Fruit fly (Drosophila melanogaster) whole organism, embryonic: ENCODE results near the gene CG14234.

ENCODE experiments used
- ATbp ChIP-seq: fragments of 200-800 bp; sonication (Bioruptor generic); optimal IDR thresholded peaks from 2 replicates; lab custom pipeline; 2017; ENCODE audit warnings: missing biosample characterization, mild to moderate bottlenecking, missing genetic modification characterization, missing genetic modification reagents
- CG10979 ChIP-seq: fragments of 200-800 bp; sonication (Bioruptor generic); optimal IDR thresholded peaks from 2 replicates; lab custom pipeline; 2018; ENCODE audit warnings: missing biosample characterization, mild to moderate bottlenecking, missing genetic modification characterization, moderate library complexity
- CG11093 ChIP-seq: fragments of 200-800 bp; sonication (Bioruptor generic); IDR thresholded peaks from 3 replicates; pipeline ENCODE4 v1.3.6; 2022; ENCODE audit warnings: missing biosample characterization, missing genetic modification characterization
- CG11696 ChIP-seq: fragments of 200-800 bp; sonication (Bioruptor generic); IDR thresholded peaks from 2 replicates; pipeline ENCODE4 v1.3.6; 2022; ENCODE audit warnings: missing biosample characterization, missing genetic modification characterization
- CG1233 ChIP-seq: fragments of 200-800 bp; sonication (Bioruptor generic); optimal IDR thresholded peaks from 4 replicates; lab custom pipeline; 2018; ENCODE audit warnings: missing biosample characterization, mild to moderate bottlenecking, missing genetic modification characterization
- CG13894 ChIP-seq: fragments of 200-800 bp; sonication (Bioruptor generic); optimal IDR thresholded peaks from 3 replicates; lab custom pipeline; 2018; ENCODE audit warnings: missing biosample characterization, mild to moderate bottlenecking, missing genetic modification characterization, moderate library complexity
- CG16779 ChIP-seq: fragments of 200-800 bp; sonication (Bioruptor generic); IDR thresholded peaks from 2 replicates; pipeline ENCODE4 v1.3.6; 2022; ENCODE audit warnings: missing biosample characterization, missing genetic modification characterization
- CG17361 ChIP-seq: fragments of 200-800 bp; sonication (Bioruptor generic); IDR thresholded peaks from 3 replicates; pipeline ENCODE4 v1.3.6; 2022; ENCODE audit warnings: missing biosample characterization, missing genetic modification characterization
- CG17802 ChIP-seq: fragments of 200-800 bp; sonication (Bioruptor generic); optimal IDR thresholded peaks from 2 replicates; lab custom pipeline; 2018; ENCODE audit warnings: missing biosample characterization, mild to moderate bottlenecking, missing genetic modification characterization, moderate library complexity
- CG17912 ChIP-seq: fragments of 200-800 bp; sonication (Bioruptor generic); optimal IDR thresholded peaks from 2 replicates; lab custom pipeline; 2018; ENCODE audit warnings: missing biosample characterization, mild to moderate bottlenecking, missing genetic modification characterization
- CG18011 ChIP-seq: fragments of 200-800 bp; sonication (Bioruptor generic); optimal IDR thresholded peaks from 2 replicates; lab custom pipeline; 2017; ENCODE audit warnings: missing biosample characterization, missing genetic modification characterization, mild to moderate bottlenecking, moderate library complexity, missing genotype
- CG18262 ChIP-seq: fragments of 200-800 bp; optimal IDR thresholded peaks from 3 replicates; lab custom pipeline; 2019; ENCODE audit warnings: missing biosample characterization, mild to moderate bottlenecking, missing genetic modification characterization, moderate library complexity
- CG2129 ChIP-seq: fragments of 200-800 bp; sonication (Bioruptor generic); IDR thresholded peaks from 2 replicates; pipeline ENCODE4 v1.3.6; 2022; ENCODE audit warnings: missing biosample characterization, missing genetic modification characterization; ENCODE audit not compliant: partially characterized antibody
- CG2202 ChIP-seq: fragments of 200-800 bp; sonication (Bioruptor generic); optimal IDR thresholded peaks from 2 replicates; lab custom pipeline; 2018; ENCODE audit warnings: missing biosample characterization, mild to moderate bottlenecking, missing genetic modification characterization
- CG32772 ChIP-seq: fragments of 200-800 bp; sonication (Bioruptor generic); IDR thresholded peaks from 2 replicates; pipeline ENCODE4 v1.3.6; 2022; ENCODE audit warnings: missing biosample characterization, missing genetic modification characterization
- CG34376 ChIP-seq: fragments of 200-800 bp; sonication (Bioruptor generic); optimal IDR thresholded peaks from 2 replicates; lab custom pipeline; 2018; ENCODE audit warnings: missing biosample characterization, mild to moderate bottlenecking, missing genetic modification characterization
- CG3726 ChIP-seq: fragments of 200-800 bp; sonication (Bioruptor generic); IDR thresholded peaks from 3 replicates; pipeline ENCODE4, ENCODE4 v1.3.6; 2022; ENCODE audit warnings: missing biosample characterization, missing genetic modification characterization
- CG4360 ChIP-seq: fragments of 200-800 bp; sonication (Bioruptor generic); IDR thresholded peaks from 2 replicates; pipeline ENCODE4 v1.3.6; 2022; ENCODE audit warnings: missing biosample characterization, missing genetic modification characterization
- CG5953 ChIP-seq: fragments of 200-800 bp; sonication (Bioruptor generic); IDR thresholded peaks from 2 replicates; pipeline ENCODE4 v1.3.6; 2022; ENCODE audit warnings: missing biosample characterization, missing genetic modification characterization
- CG6254 ChIP-seq: fragments of 200-800 bp; sonication (Bioruptor generic); optimal IDR thresholded peaks from 3 replicates; lab custom pipeline; 2017; ENCODE audit warnings: mild to moderate bottlenecking, missing biosample characterization, missing genetic modification reagents, missing genetic modification characterization
- CG6765 ChIP-seq: fragments of 200-800 bp; sonication (Bioruptor generic); optimal IDR thresholded peaks from 3 replicates; lab custom pipeline; 2017; ENCODE audit warnings: missing biosample characterization, mild to moderate bottlenecking, missing genetic modification characterization
- CG7839 ChIP-seq: fragments of 200-800 bp; sonication (Bioruptor generic); optimal IDR thresholded peaks from 3 replicates; lab custom pipeline; 2018; ENCODE audit warnings: missing biosample characterization, mild to moderate bottlenecking, missing genetic modification characterization, moderate library complexity
- CG8359 ChIP-seq: fragments of 200-800 bp; sonication (Bioruptor generic); optimal IDR thresholded peaks from 2 replicates; lab custom pipeline; 2017; ENCODE audit warnings: missing biosample characterization, mild to moderate bottlenecking, missing genetic modification characterization, borderline replicate concordance
- CG8944 ChIP-seq: fragments of 200-800 bp; sonication (Bioruptor generic); optimal IDR thresholded peaks from 3 replicates; lab custom pipeline; 2016; ENCODE audit warnings: missing biosample characterization, missing genetic modification characterization
- CG9876 ChIP-seq: fragments of 200-800 bp; sonication (Bioruptor generic); optimal IDR thresholded peaks from 2 replicates; lab custom pipeline; 2016; ENCODE audit warnings: missing biosample characterization, missing genetic modification characterization
- CkIIα-i1 ChIP-seq: fragments of 200-800 bp; sonication (Bioruptor generic); IDR thresholded peaks from 2 replicates; pipeline ENCODE4 v1.3.6; 2022; ENCODE audit warnings: missing biosample characterization, missing genetic modification characterization
- CrebB ChIP-seq: fragments of 200-800 bp; sonication (Bioruptor generic); optimal IDR thresholded peaks from 3 replicates; lab custom pipeline; 2018; ENCODE audit warnings: missing biosample characterization, mild to moderate bottlenecking, missing genetic modification characterization
- Gug ChIP-seq: fragments of 200-800 bp; sonication (Bioruptor generic); IDR thresholded peaks from 4 replicates; pipeline ENCODE4 v1.3.6; 2022; ENCODE audit warnings: missing biosample characterization, missing genetic modification characterization
- H15 ChIP-seq: fragments of 200-800 bp; sonication (Bioruptor generic); IDR thresholded peaks from 3 replicates; pipeline ENCODE4 v1.3.6; 2022; ENCODE audit warnings: missing biosample characterization, missing genetic modification characterization
- HLH4C ChIP-seq: fragments of 200-800 bp; sonication (Bioruptor generic); IDR thresholded peaks from 3 replicates; pipeline ENCODE4 v1.3.6; 2022; ENCODE audit warnings: missing biosample characterization, missing genetic modification characterization; ENCODE audit not compliant: partially characterized antibody
- NFAT ChIP-seq: fragments of 200-800 bp; sonication (Bioruptor generic); IDR thresholded peaks from 2 replicates; pipeline ENCODE4 v1.3.6; 2022; ENCODE audit warnings: missing biosample characterization, missing genetic modification characterization
- Nf-YA ChIP-seq: fragments of 200-800 bp; sonication (Bioruptor generic); IDR thresholded peaks from 2 replicates; pipeline ENCODE4 v1.3.6; 2022; ENCODE audit warnings: missing biosample characterization, missing genetic modification characterization
- Optix ChIP-seq: fragments of 200-800 bp; sonication (Bioruptor generic); IDR thresholded peaks from 3 replicates; pipeline ENCODE4 v1.3.6; 2022; ENCODE audit warnings: missing biosample characterization, missing genetic modification characterization
- Usf ChIP-seq: fragments of 200-800 bp; sonication (Bioruptor generic); optimal IDR thresholded peaks from 2 replicates; lab custom pipeline; 2017; ENCODE audit warnings: missing genotype, missing biosample characterization, missing genetic modification characterization
- Vsx1 ChIP-seq: fragments of 200-800 bp; sonication (Bioruptor generic); optimal IDR thresholded peaks from 2 replicates; lab custom pipeline; 2017; ENCODE audit warnings: missing biosample characterization, mild to moderate bottlenecking, missing genetic modification characterization, missing genetic modification reagents
- ara ChIP-seq: fragments of 200-800 bp; sonication (Bioruptor generic); IDR thresholded peaks from 2 replicates; pipeline ENCODE4 v1.3.6; 2022; ENCODE audit warnings: missing biosample characterization, missing genetic modification characterization
- bsh ChIP-seq, 2 experiments: fragments of 200-800 bp; sonication (Bioruptor generic); optimal IDR thresholded peaks; 2 replicates each; lab custom pipeline; 2017 to 2018; ENCODE audit warnings: mild to moderate bottlenecking in 2 of 2, missing biosample characterization in 2 of 2, missing genetic modification characterization in 2 of 2, moderate library complexity in 1 of 2
- cato ChIP-seq: fragments of 200-800 bp; sonication (Bioruptor generic); optimal IDR thresholded peaks from 2 replicates; lab custom pipeline; 2016; ENCODE audit warnings: missing biosample characterization, missing genetic modification characterization, borderline replicate concordance
- dimm ChIP-seq: fragments of 200-800 bp; sonication (Bioruptor generic); IDR thresholded peaks from 2 replicates; pipeline ENCODE4 v1.3.6; 2022; ENCODE audit warnings: missing biosample characterization, missing genetic modification characterization
- fd96Cb ChIP-seq: fragments of 200-800 bp; sonication (Bioruptor generic); optimal IDR thresholded peaks from 2 replicates; lab custom pipeline; 2018; ENCODE audit warnings: missing biosample characterization, mild to moderate bottlenecking, missing genetic modification characterization, moderate library complexity
- gfzf ChIP-seq: fragments of 200-800 bp; sonication (Bioruptor generic); optimal IDR thresholded peaks from 2 replicates; lab custom pipeline; 2016; ENCODE audit warnings: missing biosample characterization, mild to moderate bottlenecking, missing genetic modification characterization, moderate library complexity
- grn ChIP-seq: fragments of 200-800 bp; sonication (Bioruptor generic); optimal IDR thresholded peaks from 3 replicates; lab custom pipeline; 2017; ENCODE audit warnings: missing biosample characterization, missing genetic modification characterization
- knrl ChIP-seq: fragments of 200-800 bp; sonication (Bioruptor generic); IDR thresholded peaks from 3 replicates; pipeline ENCODE4 v1.3.6; 2022; ENCODE audit warnings: missing biosample characterization, missing genetic modification characterization; ENCODE audit not compliant: partially characterized antibody
- nau ChIP-seq: fragments of 200-800 bp; sonication (Bioruptor generic); optimal IDR thresholded peaks from 3 replicates; lab custom pipeline; 2017; ENCODE audit warnings: missing biosample characterization, mild to moderate bottlenecking, missing genetic modification characterization, missing genetic modification reagents
- pnt ChIP-seq: fragments of 200-800 bp; sonication (Bioruptor generic); optimal IDR thresholded peaks from 3 replicates; lab custom pipeline; 2016; ENCODE audit warnings: missing biosample characterization, missing genetic modification characterization
- slbo ChIP-seq: fragments of 200-800 bp; sonication (Bioruptor generic); IDR thresholded peaks from 2 replicates; pipeline ENCODE4 v1.3.6; 2022; ENCODE audit warnings: missing biosample characterization, missing genetic modification characterization
- stwl ChIP-seq: fragments of 200-800 bp; sonication (Bioruptor generic); optimal IDR thresholded peaks from 3 replicates; lab custom pipeline; 2018; ENCODE audit warnings: missing biosample characterization, mild to moderate bottlenecking, missing genetic modification characterization, moderate library complexity
- tin ChIP-seq: fragments of 200-800 bp; sonication (Bioruptor generic); optimal IDR thresholded peaks from 3 replicates; lab custom pipeline; 2016; ENCODE audit warnings: missing biosample characterization, missing genetic modification characterization
- usp ChIP-seq: fragments of >200 bp; optimal IDR thresholded peaks from 2 replicates; lab custom pipeline; 2017; ENCODE audit warnings: missing biosample characterization, missing genetic modification characterization
- wek ChIP-seq: fragments of 200-800 bp; sonication (Bioruptor generic); optimal IDR thresholded peaks from 3 replicates; lab custom pipeline; 2018; ENCODE audit warnings: missing biosample characterization, mild to moderate bottlenecking, missing genetic modification characterization, moderate library complexity
- zfh1 ChIP-seq: fragments of 200-800 bp; sonication (Bioruptor generic); IDR thresholded peaks from 3 replicates; pipeline ENCODE4 v1.3.6; 2022; ENCODE audit warnings: missing biosample characterization, missing genetic modification characterization

CG14234 gene

DNA sequence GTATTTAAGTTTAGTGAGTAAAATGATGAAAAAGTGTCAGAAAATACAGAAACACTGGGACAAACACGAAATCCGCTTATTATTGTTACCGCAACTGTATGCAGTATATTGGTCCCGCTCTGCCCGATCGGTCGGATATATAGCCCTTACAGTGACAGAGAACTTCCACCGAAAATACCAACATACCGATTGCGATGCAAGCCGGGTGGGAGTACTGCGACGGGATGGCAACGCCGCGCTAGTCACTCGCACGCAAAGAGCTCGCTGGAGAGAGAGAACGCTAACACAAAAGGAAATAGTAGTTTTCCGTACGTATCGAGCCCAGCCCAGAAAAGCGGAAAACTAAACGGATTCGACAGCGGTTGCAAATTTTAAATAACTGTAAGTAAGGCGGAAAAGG is 38.5 kb upstream of the CG14234 start, which contains the start of gene Cdc42 (continued):
- TF ChIP-seq CG10979 (tag; lab: Kevin White, UChicago) (no peak), CG9876 (GFP tag; lab: Kevin White, UChicago) (no peak), dimm (no peak), CG11093 (GFP tag; lab: Robert Waterston, UW) (no peak), CG8359 (GFP tag; lab: Kevin White, UChicago) (no peak), Usf (GFP tag; lab: Kevin White, UChicago) (no peak), CG6765 (GFP tag; lab: Kevin White, UChicago) (no peak), pnt (no peak), Optix (GFP tag; lab: Robert Waterston, UW) (no peak), slbo (peak; percentile 21; the same call in 1 of the 2 replicates), CG8944 (GFP tag; lab: Kevin White, UChicago) (no peak), CkIIα-i1 (GFP tag; lab: Robert Waterston, UW) (no peak), CG3726 (no peak), zfh1 (peak; percentile 34; the same call in 2 of the 3 replicates), ATbp (GFP tag; lab: Kevin White, UChicago) (no peak), grn (GFP tag; lab: Kevin White, UChicago) (no peak), fd96Cb (no peak), stwl (peak; percentile 32), CG5953 (GFP tag; lab: Robert Waterston, UW) (no peak), usp (GFP tag; lab: Kevin White, UChicago) (no peak), Gug (GFP tag; lab: Robert Waterston, UW) (no peak), CG4360 (GFP tag; lab: Robert Waterston, UW) (no peak), Nf-YA (no peak), CG18262 (tag; lab: Kevin White, UChicago) (no peak), CG13894 (tag; lab: Kevin White, UChicago) (peak; percentile 61), CG2202 (tag; lab: Kevin White, UChicago) (no peak), CG17912 (GFP tag; lab: Kevin White, UChicago) (no peak), cato (GFP tag; lab: Kevin White, UChicago) (no peak), CG7839 (tag; lab: Kevin White, UChicago) (no peak), CG1233 (no peak), HLH4C (GFP tag; lab: Robert Waterston, UW) (0 out of 3 replicates have a peak, but pooled peaks have one; percentile 34), tin (no peak), CG11696 (GFP tag; lab: Robert Waterston, UW) (no peak), CG17802 (tag; lab: Kevin White, UChicago) (no peak), gfzf (peak; percentile 58), Vsx1 (GFP tag; lab: Kevin White, UChicago) (no peak), CG2129 (no peak), H15 (GFP tag; lab: Robert Waterston, UW) (no peak), CG18011 (no peak), wek (GFP tag; lab: Kevin White, UChicago) (no peak), CrebB (tag; lab: Kevin White, UChicago) (no peak), CG16779 (GFP tag; lab: Robert Waterston, UW) (no peak), CG34376 (GFP tag; lab: Kevin White, UChicago) (no peak), nau (GFP tag; lab: Kevin White, UChicago) (no peak), bsh (GFP tag; optimal IDR thresholded peaks at IDR 0.05; lab: Kevin White, UChicago) (no peak), CG32772 (GFP tag; lab: Robert Waterston, UW) (no peak), ara (GFP tag; lab: Robert Waterston, UW) (no peak), CG17361 (no peak), knrl (0 out of 3 replicates have a peak, but pooled peaks have one; percentile 11), NFAT (GFP tag; lab: Robert Waterston, UW) (0 out of 2 replicates have a peak, but pooled peaks have one; percentile 16), CG6254 (GFP tag; lab: Kevin White, UChicago) (no peak)
